Fruit fly (Drosophila melanogaster): ENCODE measurements around the gene CCDC151.

dm6 chr3L:11881084-11881483 lies at the start of gene CCDC151:
- TF ChIP-seq h (optimal IDR thresholded peaks at IDR 0.05) = no peak
- no peak for TF ChIP-seq Myc (optimal IDR thresholded peaks at IDR 0.05)
- no peak for TF ChIP-seq psq (optimal IDR thresholded peaks at IDR 0.05)
- TF ChIP-seq insv (optimal IDR thresholded peaks at IDR 0.05) = no peak
- no peak for TF ChIP-seq Sin3A (optimal IDR thresholded peaks at IDR 0.05)
- no peak for TF ChIP-seq ttk (optimal IDR thresholded peaks at IDR 0.05)

Measured in Kc167 (cell line).